Fruit fly (Drosophila melanogaster) whole organism: ENCODE data around the gene CG4098.

Source experiments
- CG8478 ChIP-seq: fragments of >200 bp; optimal IDR thresholded peaks from 2 replicates; lab custom pipeline; 2018; ENCODE audit warnings: inconsistent platforms
- Dll ChIP-seq: fragments of >200 bp; optimal IDR thresholded peaks from 2 replicates; lab custom pipeline; 2017
- EcR ChIP-seq, 2 experiments: fragments of >200 bp; optimal IDR thresholded peaks; 2 replicates each; lab custom pipeline; 2017; ENCODE audit warnings: missing biosample characterization in 2 of 2, missing genetic modification characterization in 2 of 2, missing genetic modification reagents in 2 of 2
- pan ChIP-seq: fragments of >200 bp; optimal IDR thresholded peaks from 2 replicates; lab custom pipeline; 2017
- psq ChIP-seq: fragments of >200 bp; optimal IDR thresholded peaks from 2 replicates; lab custom pipeline; 2017
- usp ChIP-seq: fragments of >200 bp; optimal IDR thresholded peaks from 2 replicates; lab custom pipeline; 2017; ENCODE audit warnings: missing biosample characterization, missing genetic modification characterization, mixed read lengths

CG4098 gene

DNA sequence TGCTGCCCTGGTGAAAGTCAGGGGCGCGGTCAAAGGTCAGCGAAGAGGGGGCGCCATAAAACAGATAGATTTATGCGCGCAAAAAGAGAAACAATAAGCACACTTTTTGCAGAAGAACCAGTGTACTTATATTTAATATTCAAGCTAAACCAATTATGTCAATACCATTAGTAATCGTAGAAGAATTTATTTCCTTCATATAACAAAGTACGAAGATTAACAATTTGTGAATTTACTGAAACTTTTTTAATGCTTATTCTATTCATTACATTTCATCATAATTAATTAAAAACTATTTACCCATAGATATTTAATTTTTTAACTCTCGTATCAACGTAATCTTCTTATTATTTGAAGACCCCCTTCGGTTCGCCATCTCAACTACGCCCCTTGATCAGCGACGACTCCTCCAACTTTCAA lies 33.0 kb upstream of the CG4098 start:
- TF ChIP-seq pan (lab: Kevin White, UChicago): no peak
- no peak for TF ChIP-seq Dll (lab: Kevin White, UChicago)
- TF ChIP-seq usp (GFP tag; lab: Kevin White, UChicago): no peak
- TF ChIP-seq CG8478 (lab: Kevin White, UChicago): no peak
- TF ChIP-seq psq (lab: Kevin White, UChicago): no peak
- no peak for TF ChIP-seq EcR (GFP tag; optimal IDR thresholded peaks at IDR 0.05; lab: Kevin White, UChicago)

DNA sequence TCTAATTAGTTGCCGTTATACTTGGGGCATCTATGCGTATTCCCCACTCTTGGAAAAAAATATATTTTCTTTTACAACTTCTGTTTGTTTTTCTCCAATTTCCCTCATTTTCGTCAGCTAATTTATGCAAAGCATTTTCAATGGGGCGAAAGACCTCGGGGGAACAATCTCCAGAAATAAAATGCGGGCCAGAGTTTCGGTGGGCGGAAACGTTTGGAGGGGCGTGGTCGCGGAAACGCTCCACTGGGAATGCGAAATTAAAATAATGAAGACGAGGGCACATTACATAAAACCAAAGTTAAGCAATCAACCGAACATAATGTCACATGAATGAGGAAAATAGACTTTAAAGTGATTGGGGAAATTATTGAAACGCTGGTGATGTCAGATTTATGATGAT lies 31.9 kb upstream of the CG4098 start:
- TF ChIP-seq CG8478 (lab: Kevin White, UChicago) (no peak), pan (lab: Kevin White, UChicago) (no peak), EcR (GFP tag; optimal IDR thresholded peaks at IDR 0.05; lab: Kevin White, UChicago) (no peak), Dll (lab: Kevin White, UChicago) (no peak), usp (GFP tag; lab: Kevin White, UChicago) (no peak), psq (lab: Kevin White, UChicago) (no peak)

DNA sequence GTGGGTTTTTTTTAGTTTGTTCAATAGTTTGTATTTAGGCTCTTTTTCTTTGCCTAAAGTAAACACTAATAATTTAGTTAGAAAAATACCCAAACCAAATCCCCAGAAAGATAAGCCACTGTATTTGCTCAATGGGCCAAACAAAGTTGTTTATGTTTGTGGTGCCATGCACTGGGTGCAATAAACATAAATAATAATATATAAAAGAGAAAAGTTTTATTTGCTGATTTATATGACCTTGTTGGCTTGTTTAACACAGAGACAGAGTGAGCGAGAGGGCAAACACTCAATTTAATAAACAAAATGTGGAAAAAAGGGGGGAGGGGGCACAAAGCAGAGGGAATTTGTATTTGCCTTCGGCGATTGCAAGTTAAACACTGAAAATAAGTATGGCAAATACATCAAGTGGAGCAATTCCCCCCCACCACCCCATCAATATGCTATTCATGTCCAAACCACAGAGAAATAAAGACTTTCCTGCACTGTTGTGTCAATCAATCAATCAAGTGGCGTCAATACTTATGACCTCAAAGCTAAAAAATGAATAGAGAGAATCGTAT lies 31.4 kb upstream of the CG4098 start:
- TF ChIP-seq usp (GFP tag; lab: Kevin White, UChicago): no peak
- no peak for TF ChIP-seq EcR (GFP tag; optimal IDR thresholded peaks at IDR 0.05; lab: Kevin White, UChicago)
- no peak for TF ChIP-seq Dll (lab: Kevin White, UChicago)

DNA sequence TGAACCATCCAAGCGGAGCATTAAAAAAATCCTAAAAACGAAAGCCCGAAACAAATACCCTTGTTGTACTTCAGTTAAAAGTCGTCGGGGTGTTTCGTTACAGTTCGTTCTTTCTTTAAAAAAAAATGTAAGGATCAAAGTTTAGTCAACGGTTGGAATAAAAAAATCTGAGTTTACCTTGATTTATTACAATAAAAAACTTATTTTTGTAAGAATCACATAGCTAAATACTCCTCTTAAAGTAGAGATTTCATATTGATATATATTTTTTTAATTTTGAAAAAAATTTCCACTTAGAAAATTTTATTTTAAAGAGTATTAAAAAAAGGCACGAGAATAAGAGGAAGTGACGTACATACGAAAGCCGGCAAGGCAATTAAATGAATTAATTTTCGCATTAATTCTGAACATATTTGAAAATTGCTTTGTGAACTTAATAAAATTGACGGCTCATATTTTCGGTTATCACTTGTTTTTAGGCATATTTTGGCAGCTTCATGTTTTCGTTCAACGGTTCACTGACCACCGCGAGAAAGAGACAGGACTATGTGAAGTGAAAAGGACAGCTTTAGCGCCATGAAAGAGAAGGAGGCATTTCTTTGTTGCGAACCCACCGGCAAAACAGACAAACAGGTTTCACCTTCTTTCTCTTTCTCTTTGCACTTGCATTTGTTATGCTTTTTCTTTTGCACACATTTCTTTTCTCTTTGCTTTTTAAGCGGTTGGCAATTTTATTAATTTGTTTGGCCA lies 29.7 kb upstream of the CG4098 start:
- TF ChIP-seq psq (lab: Kevin White, UChicago) (no peak), usp (GFP tag; lab: Kevin White, UChicago) (no peak), pan (lab: Kevin White, UChicago) (no peak), Dll (lab: Kevin White, UChicago) (no peak), CG8478 (lab: Kevin White, UChicago) (peak; percentile 11), EcR (GFP tag; optimal IDR thresholded peaks at IDR 0.05; lab: Kevin White, UChicago) (peak; percentile 82 to 87)

DNA sequence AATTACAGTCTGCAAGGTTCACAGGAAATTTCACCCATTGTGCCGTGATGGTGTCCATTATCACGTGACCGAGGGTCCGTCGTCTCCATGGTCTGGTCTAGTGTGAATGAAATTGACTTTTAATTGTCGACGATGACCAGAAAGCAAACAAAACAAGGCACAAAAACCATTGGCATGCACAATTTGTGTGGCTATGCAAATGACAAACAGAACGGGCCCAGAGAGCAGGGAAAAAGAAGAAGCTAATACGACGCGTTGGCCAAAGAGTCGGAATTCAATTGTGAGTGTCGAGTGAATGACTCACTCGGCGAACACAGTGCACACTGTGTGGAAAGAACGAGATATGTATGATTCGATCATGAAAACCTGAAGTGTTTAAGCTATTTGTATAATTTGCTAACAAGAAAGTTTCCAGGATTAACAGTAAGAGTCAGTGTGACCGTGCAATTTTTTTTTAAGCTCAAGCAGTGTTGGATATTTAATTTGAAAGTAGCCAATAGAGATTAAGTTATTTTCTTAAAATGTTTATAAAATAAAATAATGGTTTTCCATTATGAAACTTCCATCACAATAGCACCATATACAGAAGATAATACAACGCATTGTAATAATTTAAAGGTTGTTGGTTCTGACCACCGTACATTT lies 26.5 kb upstream of the CG4098 start:
- no peak for TF ChIP-seq usp (GFP tag; lab: Kevin White, UChicago)
- no peak for TF ChIP-seq EcR (GFP tag; optimal IDR thresholded peaks at IDR 0.05; lab: Kevin White, UChicago)
- TF ChIP-seq Dll (lab: Kevin White, UChicago): no peak
- no peak for TF ChIP-seq psq (lab: Kevin White, UChicago)
- TF ChIP-seq pan (lab: Kevin White, UChicago): no peak
- no peak for TF ChIP-seq CG8478 (lab: Kevin White, UChicago)

DNA sequence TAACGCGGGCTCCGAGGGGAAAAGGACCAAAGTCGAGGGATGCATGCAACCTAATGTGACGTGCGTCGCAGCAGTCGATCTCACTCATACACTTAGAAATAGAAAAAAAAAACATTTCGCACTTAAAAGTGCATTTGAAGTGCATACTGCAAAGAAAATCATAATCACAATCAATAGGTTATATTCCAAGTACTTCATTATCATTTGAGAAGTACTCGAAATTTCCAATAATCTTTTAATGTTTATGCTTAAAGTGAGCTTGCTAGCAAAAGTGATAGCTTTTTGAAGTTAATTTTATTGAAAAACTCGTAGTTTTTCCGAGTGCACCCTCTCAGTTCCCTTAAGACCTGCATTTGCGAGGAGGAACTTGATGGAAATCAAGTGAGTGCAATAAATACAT lies 25.4 kb upstream of the CG4098 start:
- TF ChIP-seq CG8478 (lab: Kevin White, UChicago): no peak
- no peak for TF ChIP-seq pan (lab: Kevin White, UChicago)
- TF ChIP-seq usp (GFP tag; lab: Kevin White, UChicago): no peak
- TF ChIP-seq psq (lab: Kevin White, UChicago): no peak
- no peak for TF ChIP-seq EcR (GFP tag; optimal IDR thresholded peaks at IDR 0.05; lab: Kevin White, UChicago)
- TF ChIP-seq Dll (lab: Kevin White, UChicago): no peak

DNA sequence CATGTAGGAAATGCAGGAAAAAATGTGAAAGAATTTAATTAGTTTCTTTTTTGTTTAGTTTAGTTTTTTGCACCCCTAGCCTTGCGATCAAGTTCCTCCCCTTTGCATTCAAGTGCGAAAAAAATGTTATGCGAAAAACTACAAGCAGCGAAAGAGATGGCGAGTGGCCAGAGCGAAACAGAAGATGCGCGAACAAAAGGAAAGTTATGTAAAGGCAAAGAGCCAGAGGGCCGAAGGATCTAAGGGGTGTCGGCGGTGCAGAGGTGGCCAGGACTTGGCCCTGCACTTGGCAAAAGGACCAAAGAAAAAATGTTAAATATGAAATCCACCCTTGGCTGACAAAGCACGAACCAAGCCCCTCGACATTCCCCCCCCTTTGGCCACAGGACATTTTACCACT lies 24.9 kb upstream of the CG4098 start:
- TF ChIP-seq pan (lab: Kevin White, UChicago) (no peak), Dll (lab: Kevin White, UChicago) (no peak), psq (lab: Kevin White, UChicago) (no peak), CG8478 (lab: Kevin White, UChicago) (no peak), usp (GFP tag; lab: Kevin White, UChicago) (no peak), EcR (GFP tag; optimal IDR thresholded peaks at IDR 0.05; lab: Kevin White, UChicago) (no peak)

DNA sequence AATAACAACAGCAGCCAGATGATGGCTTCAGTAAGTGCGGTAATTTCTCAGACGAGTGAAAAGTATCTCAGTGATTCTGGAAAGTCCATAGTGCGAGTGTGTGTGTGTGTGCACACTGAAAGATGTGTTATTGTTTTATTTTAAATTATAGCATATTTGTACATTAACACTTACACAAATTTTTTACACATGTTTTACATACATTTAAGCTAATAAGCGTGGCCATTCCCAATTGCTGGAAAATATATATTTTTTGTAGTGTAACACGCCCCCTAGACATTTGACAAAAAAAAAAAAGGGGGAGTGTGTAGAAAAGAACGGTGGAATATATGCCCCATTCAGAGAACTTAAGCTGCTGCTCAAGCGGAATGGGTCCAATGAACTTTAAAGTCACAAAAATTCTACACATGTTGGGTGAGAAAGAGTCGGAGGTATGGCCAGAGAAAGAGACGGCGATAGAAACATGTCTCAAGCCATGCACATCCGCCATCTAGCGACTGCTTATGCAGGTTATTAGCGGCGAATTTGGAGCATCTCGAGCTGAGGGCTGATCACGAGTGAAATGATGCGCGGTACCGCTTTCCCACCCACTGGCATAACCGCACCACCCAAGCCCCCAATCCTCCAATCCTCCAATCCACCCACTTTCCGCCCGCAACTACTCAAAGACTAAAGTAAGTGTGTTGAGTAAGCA lies 22.8 kb upstream of the CG4098 start:
- TF ChIP-seq pan (lab: Kevin White, UChicago): no peak
- no peak for TF ChIP-seq CG8478 (lab: Kevin White, UChicago)
- TF ChIP-seq EcR (GFP tag; optimal IDR thresholded peaks at IDR 0.05; lab: Kevin White, UChicago): no peak
- TF ChIP-seq Dll (lab: Kevin White, UChicago): no peak
- TF ChIP-seq psq (lab: Kevin White, UChicago): no peak
- TF ChIP-seq usp (GFP tag; lab: Kevin White, UChicago): no peak

DNA sequence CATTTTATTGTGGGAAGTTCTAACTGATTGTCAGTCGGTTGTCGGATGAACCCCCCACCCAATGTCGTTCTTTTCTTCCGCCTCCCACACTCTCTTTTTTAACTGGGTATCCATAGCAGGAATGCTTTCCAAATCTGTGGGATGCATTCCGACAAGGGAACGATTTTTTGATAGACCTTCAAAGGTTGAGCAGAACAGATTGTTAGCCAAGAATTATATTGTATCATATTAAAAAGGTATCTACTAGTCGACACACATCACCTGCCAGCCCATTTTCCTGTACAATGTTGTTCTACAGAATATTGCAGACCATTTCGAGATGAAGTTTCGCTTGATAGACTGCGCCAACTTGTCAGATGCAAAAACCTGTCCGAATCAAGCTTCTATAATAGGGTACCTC lies 20.6 kb upstream of the CG4098 start:
- TF ChIP-seq psq (lab: Kevin White, UChicago) (no peak), EcR (GFP tag; optimal IDR thresholded peaks at IDR 0.05; lab: Kevin White, UChicago) (no peak), Dll (lab: Kevin White, UChicago) (no peak)

DNA sequence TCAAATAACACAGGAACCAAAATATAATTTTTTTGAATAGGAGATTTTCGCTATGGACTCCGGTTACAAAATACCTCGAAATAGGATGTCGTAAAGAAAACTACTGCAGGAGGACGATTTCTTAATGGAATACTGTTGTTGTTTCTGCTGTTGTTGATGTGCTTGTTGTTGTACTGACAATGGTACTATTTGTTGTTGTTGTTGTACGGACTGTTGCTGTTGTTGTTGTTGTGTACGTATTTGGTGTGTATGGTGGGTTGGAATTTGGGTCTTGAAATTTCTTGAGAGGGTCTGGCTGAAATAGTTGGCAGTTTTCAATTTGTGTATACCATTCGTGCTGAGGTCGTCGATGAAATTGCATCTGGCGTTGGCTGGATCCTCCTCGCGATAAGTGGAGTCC lies 17.1 kb upstream of the CG4098 start:
- TF ChIP-seq Dll (lab: Kevin White, UChicago) (no peak), EcR (GFP tag; optimal IDR thresholded peaks at IDR 0.05; lab: Kevin White, UChicago) (no peak), psq (lab: Kevin White, UChicago) (no peak), CG8478 (lab: Kevin White, UChicago) (no peak), usp (GFP tag; lab: Kevin White, UChicago) (no peak), pan (lab: Kevin White, UChicago) (no peak)
